Fruit fly (Drosophila melanogaster) whole organism, prepupa: ENCODE results near the gene Mcm6.

Source experiments
- CG1621 ChIP-seq: fragments of 200-800 bp; sonication (Bioruptor generic); optimal IDR thresholded peaks from 3 replicates; lab custom pipeline; 2018; ENCODE audit warnings: missing biosample characterization, mild to moderate bottlenecking, missing genetic modification characterization
- CG6808 ChIP-seq: fragments of 200-800 bp; sonication (Bioruptor generic); optimal IDR thresholded peaks from 3 replicates; lab custom pipeline; 2017; ENCODE audit warnings: missing biosample characterization, missing genetic modification characterization, mild to moderate bottlenecking, moderate library complexity, missing genetic modification reagents
- CG6854 ChIP-seq: fragments of 200-800 bp; sonication (Bioruptor generic); optimal IDR thresholded peaks from 2 replicates; lab custom pipeline; 2017; ENCODE audit warnings: missing biosample characterization, mild to moderate bottlenecking, missing genetic modification characterization
- CG8119 ChIP-seq: fragments of 200-800 bp; sonication (Bioruptor generic); IDR thresholded peaks from 3 replicates; pipeline ENCODE4 v1.3.6; 2022; ENCODE audit warnings: missing biosample characterization, missing genetic modification characterization
- CG8319 ChIP-seq: fragments of 200-800 bp; sonication (Bioruptor generic); optimal IDR thresholded peaks from 3 replicates; lab custom pipeline; 2016; ENCODE audit warnings: missing biosample characterization, missing genetic modification characterization
- Gug ChIP-seq: fragments of 200-800 bp; sonication (Bioruptor generic); IDR thresholded peaks from 2 replicates; pipeline ENCODE4 v1.3.6; 2022; ENCODE audit warnings: missing biosample characterization, missing genetic modification characterization
- Hr4 ChIP-seq: fragments of 200-800 bp; sonication (Bioruptor generic); optimal IDR thresholded peaks from 3 replicates; lab custom pipeline; 2016; ENCODE audit warnings: missing biosample characterization, missing genetic modification characterization
- Lpt ChIP-seq: fragments of 200-800 bp; sonication (Bioruptor generic); optimal IDR thresholded peaks from 3 replicates; lab custom pipeline; 2016; ENCODE audit warnings: missing biosample characterization, missing genetic modification characterization
- Smox ChIP-seq: fragments of 200-800 bp; sonication (Bioruptor generic); optimal IDR thresholded peaks from 3 replicates; lab custom pipeline; 2016; ENCODE audit warnings: missing biosample characterization, missing genetic modification characterization
- Sox15 ChIP-seq: fragments of 200-800 bp; sonication (Bioruptor generic); optimal IDR thresholded peaks from 3 replicates; lab custom pipeline; 2016; ENCODE audit warnings: missing biosample characterization, missing genetic modification characterization
- achi ChIP-seq: fragments of 200-800 bp; sonication (Bioruptor generic); optimal IDR thresholded peaks from 3 replicates; lab custom pipeline; 2016; ENCODE audit warnings: missing biosample characterization, missing genetic modification characterization
- fd59A ChIP-seq: fragments of 200-800 bp; sonication (Bioruptor generic); optimal IDR thresholded peaks from 2 replicates; lab custom pipeline; 2017; ENCODE audit warnings: missing biosample characterization, mild to moderate bottlenecking, missing genetic modification characterization, missing genetic modification reagents
- fkh ChIP-seq: fragments of 200-800 bp; sonication (Bioruptor generic); optimal IDR thresholded peaks from 3 replicates; lab custom pipeline; 2017; ENCODE audit warnings: missing biosample characterization, mild to moderate bottlenecking, missing genetic modification characterization, moderate library complexity

dm6 chrX:6724904-6725505 is 50.8 kb downstream of the Mcm6 start:
- TF ChIP-seq CG6808: no peak
- TF ChIP-seq Sox15 (GFP tag; lab: Kevin White, UChicago): no peak
- TF ChIP-seq fkh (GFP tag; lab: Kevin White, UChicago): no peak
- no peak for TF ChIP-seq CG1621
- TF ChIP-seq Gug: no peak
- TF ChIP-seq CG6854 (GFP tag; lab: Kevin White, UChicago): no peak
- TF ChIP-seq achi (GFP tag; lab: Kevin White, UChicago): no peak
- no peak for TF ChIP-seq CG8319 (GFP tag; lab: Kevin White, UChicago)
- TF ChIP-seq Lpt (GFP tag; lab: Kevin White, UChicago): no peak
- TF ChIP-seq Smox (GFP tag; lab: Kevin White, UChicago): no peak
- TF ChIP-seq fd59A (GFP tag; lab: Kevin White, UChicago): no peak
- no peak for TF ChIP-seq Hr4 (GFP tag; lab: Kevin White, UChicago)
- no peak for TF ChIP-seq CG8119 (GFP tag; lab: Robert Waterston, UW)
